Fruit fly (Drosophila melanogaster) whole organism, adult: Measurements from ENCODE around the gene alpha4GT2.

Experiments used
- CG12768 ChIP-seq: fragments of 200-800 bp; sonication (Bioruptor generic); optimal IDR thresholded peaks from 2 replicates; lab custom pipeline; 2017; ENCODE audit warnings: missing biosample characterization, missing genetic modification characterization, mild to moderate bottlenecking, moderate library complexity, missing genetic modification reagents
- CG1620 ChIP-seq: fragments of 200-800 bp; sonication (Bioruptor generic); optimal IDR thresholded peaks from 2 replicates; lab custom pipeline; 2016; ENCODE audit warnings: missing biosample characterization, missing genetic modification characterization
- CG7101 ChIP-seq: fragments of 200-800 bp; sonication (Bioruptor generic); optimal IDR thresholded peaks from 2 replicates; lab custom pipeline; 2018; ENCODE audit warnings: missing biosample characterization, mild to moderate bottlenecking, missing genetic modification characterization, moderate library complexity
- Mnt ChIP-seq: fragments of 200-800 bp; sonication (Bioruptor generic); optimal IDR thresholded peaks from 2 replicates; lab custom pipeline; 2016; ENCODE audit warnings: missing biosample characterization, mild to moderate bottlenecking, missing genetic modification characterization
- cnc ChIP-seq, 2 experiments: fragments of >200 bp; optimal IDR thresholded peaks; 2 replicates each; lab custom pipeline; 2017
- kay ChIP-seq: fragments of 200-800 bp; sonication (Bioruptor generic); peaks from one replicate; lab custom pipeline; 2016; ENCODE audit warnings: missing biosample characterization, missing genetic modification characterization, borderline replicate concordance
- tj ChIP-seq: fragments of 200-800 bp; sonication (Bioruptor generic); optimal IDR thresholded peaks from 3 replicates; lab custom pipeline; 2017; ENCODE audit warnings: missing biosample characterization, mild to moderate bottlenecking, missing genetic modification characterization, moderate library complexity
- toe ChIP-seq: fragments of 200-800 bp; sonication (Bioruptor generic); optimal IDR thresholded peaks from 2 replicates; lab custom pipeline; 2016; ENCODE audit warnings: missing biosample characterization, missing genetic modification characterization

- TF ChIP-seq toe (GFP tag; lab: Kevin White, UChicago) = no peak
- TF ChIP-seq Mnt (GFP tag; lab: Kevin White, UChicago) = no peak
- TF ChIP-seq CG7101 (tag; lab: Kevin White, UChicago) = no peak
- no peak for TF ChIP-seq CG1620 (GFP tag; lab: Kevin White, UChicago)
- TF ChIP-seq kay (GFP tag; lab: Kevin White, UChicago) = no peak
- no peak for TF ChIP-seq tj
- no peak for TF ChIP-seq cnc (optimal IDR thresholded peaks at IDR 0.05; lab: Kevin White, UChicago)
- TF ChIP-seq CG12768 (GFP tag; lab: Kevin White, UChicago) = no peak
Observed at dm6 chr3R:25829598-25829997, 2.4 kb upstream of the alpha4GT2 start, which contains the start of gene Mst57Dc.
